Fruit fly (Drosophila melanogaster) whole organism, pupa: ENCODE data around the gene mRpS7.

Source experiments
- CG10348 ChIP-seq: fragments of 200-800 bp; sonication (Bioruptor generic); IDR thresholded peaks from 2 replicates; pipeline ENCODE4 v1.3.6; 2022; ENCODE audit warnings: missing biosample characterization, missing genetic modification characterization
- CG12605 ChIP-seq: fragments of 200-800 bp; sonication (Bioruptor generic); IDR thresholded peaks from 2 replicates; pipeline ENCODE4 v1.3.6; 2022; ENCODE audit warnings: missing biosample characterization, missing genetic modification characterization
- CG13204 ChIP-seq: fragments of 200-800 bp; sonication (Bioruptor generic); optimal IDR thresholded peaks from 2 replicates; lab custom pipeline; 2018; ENCODE audit warnings: missing biosample characterization, mild to moderate bottlenecking, missing genetic modification characterization, moderate library complexity
- CG14655 ChIP-seq: fragments of 200-800 bp; sonication (Bioruptor generic); optimal IDR thresholded peaks from 3 replicates; lab custom pipeline; 2017; ENCODE audit warnings: mild to moderate bottlenecking, missing biosample characterization, missing genetic modification reagents, missing genetic modification characterization
- CG15710 ChIP-seq: fragments of 200-800 bp; sonication (Bioruptor generic); optimal IDR thresholded peaks from 2 replicates; lab custom pipeline; 2018; ENCODE audit warnings: missing biosample characterization, mild to moderate bottlenecking, missing genetic modification characterization, moderate library complexity
- CG17806 ChIP-seq: fragments of 200-800 bp; sonication (Bioruptor generic); optimal IDR thresholded peaks from 2 replicates; lab custom pipeline; 2018; ENCODE audit warnings: missing biosample characterization, mild to moderate bottlenecking, missing genetic modification characterization, moderate library complexity
- CG32121 ChIP-seq: fragments of 200-800 bp; sonication (Bioruptor generic); IDR thresholded peaks from 2 replicates; pipeline ENCODE4 v1.3.6; 2022; ENCODE audit warnings: missing biosample characterization, missing genetic modification characterization
- CG34367 ChIP-seq: fragments of 200-800 bp; sonication (Bioruptor generic); optimal IDR thresholded peaks from 2 replicates; lab custom pipeline; 2018; ENCODE audit warnings: missing biosample characterization, mild to moderate bottlenecking, missing genetic modification characterization
- CG4496 ChIP-seq: fragments of 200-800 bp; sonication (Bioruptor generic); IDR thresholded peaks from 3 replicates; pipeline ENCODE4 v1.3.6; 2022; ENCODE audit warnings: missing biosample characterization, missing genetic modification characterization
- CG8159 ChIP-seq: fragments of 200-800 bp; sonication (Bioruptor generic); optimal IDR thresholded peaks from 3 replicates; lab custom pipeline; 2018; ENCODE audit warnings: missing biosample characterization, mild to moderate bottlenecking, missing genetic modification characterization, moderate library complexity
- CG8301 ChIP-seq: fragments of 200-800 bp; sonication (Bioruptor generic); optimal IDR thresholded peaks from 2 replicates; lab custom pipeline; 2018; ENCODE audit warnings: missing biosample characterization, mild to moderate bottlenecking, missing genetic modification characterization
- CG9948 ChIP-seq: fragments of 200-800 bp; sonication (Bioruptor generic); optimal IDR thresholded peaks from 2 replicates; lab custom pipeline; 2018; ENCODE audit warnings: missing biosample characterization, mild to moderate bottlenecking, missing genetic modification characterization, moderate library complexity
- D1 ChIP-seq: fragments of 200-800 bp; sonication (Bioruptor generic); optimal IDR thresholded peaks from 2 replicates; lab custom pipeline; 2018; ENCODE audit warnings: missing biosample characterization, mild to moderate bottlenecking, missing genetic modification characterization, moderate library complexity
- EcR ChIP-seq: fragments of 200-800 bp; sonication (Bioruptor generic); optimal IDR thresholded peaks from 3 replicates; lab custom pipeline; 2019; ENCODE audit warnings: missing biosample characterization, missing genetic modification characterization, mild to moderate bottlenecking, moderate library complexity, missing genetic modification reagents
- Ets98B ChIP-seq: fragments of 200-800 bp; sonication (Bioruptor generic); IDR thresholded peaks from 2 replicates; pipeline ENCODE4 v1.3.6; 2022; ENCODE audit warnings: missing biosample characterization, missing genetic modification characterization
- Pif1A ChIP-seq: fragments of 200-800 bp; sonication (Bioruptor generic); optimal IDR thresholded peaks from 3 replicates; lab custom pipeline; 2016; ENCODE audit warnings: missing biosample characterization, missing genetic modification characterization
- Pif1B ChIP-seq: fragments of 200-800 bp; sonication (Bioruptor generic); optimal IDR thresholded peaks from 3 replicates; lab custom pipeline; 2016; ENCODE audit warnings: missing biosample characterization, missing genetic modification characterization
- Snoo ChIP-seq: fragments of 200-800 bp; sonication (Bioruptor generic); optimal IDR thresholded peaks from 3 replicates; lab custom pipeline; 2017; ENCODE audit warnings: missing biosample characterization, mild to moderate bottlenecking, missing genetic modification characterization, inconsistent platforms
- fd96Ca ChIP-seq: fragments of 200-800 bp; sonication (Bioruptor generic); IDR thresholded peaks from 3 replicates; pipeline ENCODE4 v1.3.6; 2022; ENCODE audit warnings: missing biosample characterization, missing genetic modification characterization
- gl ChIP-seq: fragments of 200-800 bp; sonication (Bioruptor generic); optimal IDR thresholded peaks from 2 replicates; lab custom pipeline; 2018; ENCODE audit warnings: missing biosample characterization, mild to moderate bottlenecking, missing genetic modification characterization
- rn ChIP-seq: fragments of 200-800 bp; sonication (Bioruptor generic); IDR thresholded peaks from 2 replicates; pipeline ENCODE4 v1.3.6; 2022; ENCODE audit warnings: missing biosample characterization, missing genetic modification characterization

Gene mRpS7

dm6 chr2L:10408122-10408576 is 21.7 kb downstream of the mRpS7 start, which contains the start of the genes Ip259 and RpS27A:
Ip259 (plus strand) TSS chr2L:10408352.
RpS27A (plus strand) TSS chr2L:10408352.
- TF ChIP-seq CG34367 (peak; percentile 67), CG8159 (tag; lab: Kevin White, UChicago) (no peak), CG10348 (GFP tag; lab: Robert Waterston, UW) (no peak), D1 (no peak), CG17806 (peak; percentile 20), CG15710 (tag; lab: Kevin White, UChicago) (peak; percentile 62), CG32121 (peak; percentile 50; the same call in 1 of the 2 replicates), Snoo (tag; lab: Kevin White, UChicago) (peak; percentile 85), CG4496 (GFP tag; lab: Robert Waterston, UW) (peak; percentile 83; the same call in 2 of the 3 replicates), gl (tag; lab: Kevin White, UChicago) (peak; percentile 52)

DNA sequence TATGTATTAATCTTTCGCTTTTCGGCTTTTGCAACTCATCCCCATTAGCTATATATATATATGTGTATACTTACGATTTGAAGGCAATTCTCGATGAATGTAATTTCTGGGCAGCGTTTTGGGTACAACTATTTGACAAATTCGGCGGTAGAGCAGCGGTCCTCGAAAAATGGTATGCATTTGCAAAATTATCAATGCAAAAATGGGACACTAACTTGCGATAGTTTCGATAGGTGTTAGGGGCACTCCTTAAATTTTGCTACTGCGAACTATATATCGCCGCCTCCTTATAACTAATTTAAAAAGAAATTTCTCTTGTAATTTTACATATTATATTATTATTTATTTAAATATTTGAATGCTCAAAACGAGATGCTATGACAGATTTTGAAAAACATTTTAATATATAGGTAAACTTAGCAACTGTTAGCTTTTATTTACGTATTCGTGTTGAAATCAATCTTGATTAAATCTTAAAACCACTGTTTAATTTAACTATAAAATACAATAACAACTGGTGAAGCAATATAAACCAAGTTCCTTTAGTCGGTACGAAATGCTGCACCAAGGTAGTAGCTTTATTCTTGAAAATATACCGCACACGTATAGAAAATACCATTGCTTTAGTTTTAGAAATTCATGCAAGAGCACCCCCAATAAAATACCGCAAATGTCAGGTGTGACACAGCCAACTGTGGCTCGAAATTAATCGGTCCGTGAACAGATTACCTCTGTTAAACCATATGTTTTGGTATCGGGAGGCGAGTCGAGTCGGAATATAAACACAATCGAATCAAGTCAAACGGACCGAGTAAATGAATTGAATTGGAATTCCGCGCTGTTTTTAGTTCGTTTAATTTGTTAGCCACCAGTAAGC is 27.0 kb downstream of the mRpS7 start, which contains the start of the genes CG5355 and Klp31E:
Gene CG5355, minus strand, starts transcription at position 213 of the 877 bp plus-strand sequence.
Gene Klp31E, plus strand, starts transcription at position 767 of the 877 bp plus-strand sequence.
- peak; percentile 58 for TF ChIP-seq Snoo (tag; lab: Kevin White, UChicago)
- TF ChIP-seq CG34367 = peak; percentile 54
- peak; percentile 73 for TF ChIP-seq CG15710 (tag; lab: Kevin White, UChicago)
- TF ChIP-seq CG9948 (tag; lab: Kevin White, UChicago) = peak; percentile 60
- no peak for TF ChIP-seq D1
- TF ChIP-seq CG17806 = peak; percentile 55
- peak; percentile 78 for TF ChIP-seq CG8159 (tag; lab: Kevin White, UChicago)
- no peak for TF ChIP-seq gl (tag; lab: Kevin White, UChicago)

dm6 chr2L:10418981-10419380 is 32.5 kb downstream of the mRpS7 start, which contains the start of gene RfC3:
RfC3 (plus strand) TSS chr2L:10419190.
- TF ChIP-seq EcR (no peak), CG12605 (no peak), CG10348 (GFP tag; lab: Robert Waterston, UW) (no peak), rn (GFP tag; lab: Robert Waterston, UW) (no peak), CG34367 (no peak), Ets98B (GFP tag; lab: Robert Waterston, UW) (no peak)

DNA sequence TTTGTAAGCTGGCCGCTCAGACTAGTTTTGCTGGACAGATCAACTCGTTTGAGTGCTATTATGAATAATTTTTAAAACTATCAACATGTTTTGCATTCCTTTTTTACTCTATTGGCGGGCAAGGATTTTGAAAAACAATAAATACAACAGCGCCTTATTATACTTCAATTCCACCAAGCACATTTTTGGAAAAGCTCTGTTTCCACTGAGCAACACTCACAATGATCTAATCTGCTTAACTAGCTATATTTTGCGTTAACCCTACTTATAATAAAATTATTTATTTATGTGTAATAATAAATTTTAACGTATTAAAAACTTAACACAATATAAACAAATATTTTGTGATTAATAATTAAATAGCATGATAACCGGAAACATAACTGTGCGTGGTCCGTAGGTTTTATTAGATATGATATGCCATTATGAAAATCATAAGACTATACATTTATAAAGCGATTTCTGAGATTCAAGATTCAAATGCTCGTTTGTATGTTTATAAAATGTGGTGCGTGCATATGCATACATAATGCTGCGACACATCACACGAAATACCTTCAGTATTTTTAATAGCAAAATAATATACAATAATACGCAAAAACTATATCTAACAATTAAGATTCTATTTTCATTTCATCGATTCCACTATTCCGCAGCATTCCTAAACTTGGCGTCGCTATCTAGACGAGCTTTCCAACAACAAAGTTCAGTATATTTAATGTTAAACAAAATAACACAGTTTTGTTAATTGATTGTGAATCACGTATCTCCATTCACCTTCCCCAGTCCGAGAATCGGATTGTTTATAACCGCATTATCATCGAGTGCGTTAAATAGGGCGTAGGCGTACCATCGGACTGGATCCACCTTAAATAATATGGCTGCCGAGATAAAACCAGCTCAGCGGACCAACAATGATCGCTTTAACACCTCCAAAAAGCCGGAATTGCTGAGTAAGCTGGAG is 36.5 kb downstream of the mRpS7 start, which contains the start of the genes pie and Wdfy2:
Gene pie, minus strand, starts transcription at position 138 of the 964 bp plus-strand sequence.
Gene Wdfy2, plus strand, starts transcription at position 649 of the 964 bp plus-strand sequence.
- peak; percentile 16 for TF ChIP-seq CG15710 (tag; lab: Kevin White, UChicago)
- no peak for TF ChIP-seq fd96Ca (GFP tag; lab: Robert Waterston, UW)
- TF ChIP-seq, all 21 proteins: peak for 1

DNA sequence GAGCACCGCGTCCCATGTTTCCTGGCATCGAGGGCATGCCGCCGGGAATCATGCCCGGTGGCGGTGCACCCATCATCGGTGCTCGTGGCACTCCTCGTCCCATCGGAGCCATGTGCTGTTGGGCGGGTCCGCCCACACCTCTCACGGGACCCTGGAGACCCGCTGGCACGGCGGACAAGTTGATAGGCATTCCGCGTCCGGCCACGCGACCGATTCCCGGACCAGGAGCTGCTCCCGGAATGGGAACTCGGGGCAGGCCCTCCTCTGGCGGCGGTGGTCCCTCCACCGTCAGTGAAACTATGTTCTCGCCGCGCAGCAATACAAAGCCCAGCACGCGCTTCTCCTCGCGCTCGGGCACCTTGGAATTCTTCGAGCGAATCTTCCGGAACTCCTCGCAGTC is 39.1 kb downstream of the mRpS7 start:
- no peak for TF ChIP-seq CG9948 (tag; lab: Kevin White, UChicago)
- TF ChIP-seq Pif1A (GFP tag; lab: Kevin White, UChicago) = no peak
- TF ChIP-seq CG10348 (GFP tag; lab: Robert Waterston, UW) = no peak
- TF ChIP-seq CG15710 (tag; lab: Kevin White, UChicago) = no peak
- TF ChIP-seq D1 = no peak
- TF ChIP-seq CG34367 = no peak
- no peak for TF ChIP-seq EcR
- TF ChIP-seq Ets98B (GFP tag; lab: Robert Waterston, UW) = no peak
- TF ChIP-seq Pif1B (GFP tag; lab: Kevin White, UChicago) = no peak
- TF ChIP-seq CG32121 = no peak
- no peak for TF ChIP-seq CG8301
- no peak for TF ChIP-seq fd96Ca (GFP tag; lab: Robert Waterston, UW)
- TF ChIP-seq CG14655 = no peak
- TF ChIP-seq Snoo (tag; lab: Kevin White, UChicago) = no peak
- no peak for TF ChIP-seq CG4496 (GFP tag; lab: Robert Waterston, UW)
- TF ChIP-seq CG17806 = no peak

DNA sequence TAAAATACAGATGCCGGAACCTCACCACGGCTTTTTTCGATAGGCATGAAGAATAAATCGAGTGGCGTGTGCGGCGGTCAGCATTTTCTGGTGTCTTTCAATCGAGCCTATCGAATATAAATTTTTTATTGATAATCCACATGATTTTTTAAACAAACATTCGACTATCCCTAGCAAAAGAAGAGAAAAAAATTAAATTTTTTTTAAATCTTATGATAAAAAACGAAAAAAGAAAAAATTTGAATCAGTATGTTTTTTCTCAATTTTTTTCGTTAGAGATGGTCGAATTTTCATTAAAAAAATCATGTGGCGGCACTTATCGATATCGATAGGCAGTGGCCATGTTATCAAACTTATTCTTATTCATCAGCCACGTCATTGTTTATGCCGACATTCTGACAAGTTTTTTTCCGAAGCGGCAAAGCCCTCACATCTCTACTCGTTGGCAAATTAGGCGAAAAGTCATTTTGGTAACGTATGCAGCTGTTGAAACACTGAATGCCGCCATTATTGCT is 40.1 kb downstream of the mRpS7 start, which contains the start of the genes SmB and KdelR:
Gene SmB, minus strand, starts transcription at position 94 of the 515 bp plus-strand sequence.
Gene KdelR, plus strand, starts transcription at position 354 of the 515 bp plus-strand sequence.
- no peak for TF ChIP-seq CG32121
- no peak for TF ChIP-seq CG12605
- TF ChIP-seq CG8301 = no peak
- no peak for TF ChIP-seq CG8159 (tag; lab: Kevin White, UChicago)
- no peak for TF ChIP-seq D1
- TF ChIP-seq CG15710 (tag; lab: Kevin White, UChicago) = no peak
- TF ChIP-seq CG13204 = no peak
- TF ChIP-seq Snoo (tag; lab: Kevin White, UChicago) = no peak
- no peak for TF ChIP-seq CG9948 (tag; lab: Kevin White, UChicago)
- TF ChIP-seq CG4496 (GFP tag; lab: Robert Waterston, UW) = no peak
- no peak for TF ChIP-seq CG17806
- no peak for TF ChIP-seq Ets98B (GFP tag; lab: Robert Waterston, UW)
- no peak for TF ChIP-seq gl (tag; lab: Kevin White, UChicago)
- TF ChIP-seq CG34367 = no peak
- no peak for TF ChIP-seq CG10348 (GFP tag; lab: Robert Waterston, UW)
- TF ChIP-seq CG14655 = no peak
